Fruit fly (Drosophila melanogaster): Measurements from ENCODE around the gene CG33764.

dm6 chr3L:4304244-4304959 lies 37.1 kb upstream of the CG33764 start:
- TF ChIP-seq CG7372 (GFP tag; IDR thresholded peaks at IDR 0.05) = no peak
- no peak for TF ChIP-seq Gsc (GFP tag; IDR thresholded peaks at IDR 0.05)
- TF ChIP-seq CG6765 (GFP tag; optimal IDR thresholded peaks at IDR 0.05) = no peak
- TF ChIP-seq CG16815 (GFP tag; optimal IDR thresholded peaks at IDR 0.05) = no peak
- TF ChIP-seq dm (GFP tag; optimal IDR thresholded peaks at IDR 0.05) = no peak
- TF ChIP-seq Antp (GFP tag; optimal IDR thresholded peaks at IDR 0.05) = no peak
- TF ChIP-seq CG18619 (GFP tag; optimal IDR thresholded peaks at IDR 0.05) = no peak
- no peak for TF ChIP-seq CG42726 (GFP tag; IDR thresholded peaks at IDR 0.05; ENCODE audit: partially characterized antibody)
- no peak for TF ChIP-seq CG16863 (GFP tag; optimal IDR thresholded peaks at IDR 0.05)
- TF ChIP-seq BtbVII (GFP tag; optimal IDR thresholded peaks at IDR 0.05) = no peak
